Worm (Caenorhabditis elegans) whole organism, L2 larva: ENCODE measurements around the gene C24B9.3.

Experiments
- sem-4 ChIP-seq: fragments of 150-350 bp; optimal IDR thresholded peaks from 2 replicates; lab custom pipeline; 2014; ENCODE audit warnings: missing biosample characterization, missing genetic modification reagents, missing genetic modification characterization
- ztf-4 ChIP-seq: fragments of 150-350 bp; optimal IDR thresholded peaks from 2 replicates; lab custom pipeline; 2014; ENCODE audit warnings: missing biosample characterization, missing genetic modification characterization

- TF ChIP-seq ztf-4 (tag; lab: Kevin White, UChicago): no peak
- TF ChIP-seq sem-4 (tag; lab: Kevin White, UChicago): no peak
Measured at ce11 chrV:2697693-2698092, 13.7 kb downstream of the C24B9.3 start.
